Worm (Caenorhabditis elegans): Measurements from ENCODE around the gene C03C10.5.
A peak's percentile ranks its signal among the peaks of the same experiment; 100 is the strongest.

ce11 chrIII:4094681-4095080 is 2.8 kb upstream of the C03C10.5 start, which contains the start of gene rnr-2:
- TF ChIP-seq ceh-82 (tag; optimal IDR thresholded peaks at IDR 0.05) (no peak), egl-27 (tag; optimal IDR thresholded peaks at IDR 0.05) (no peak), ztf-11 (tag; optimal IDR thresholded peaks at IDR 0.05) (no peak), ztf-4 (tag; optimal IDR thresholded peaks at IDR 0.05) (no peak), nhr-129 (tag; optimal IDR thresholded peaks at IDR 0.05) (peak; percentile 33), ama-1 (optimal IDR thresholded peaks at IDR 0.05) (no peak), mdl-1 (tag; optimal IDR thresholded peaks at IDR 0.05) (no peak), aly-2 (tag; optimal IDR thresholded peaks at IDR 0.05) (no peak), skn-1 (tag; optimal IDR thresholded peaks at IDR 0.05) (no peak)

Measured in whole organism, L2 larva.